Fruit fly (Drosophila melanogaster) whole organism, pupa: Measurements from ENCODE around the gene CG32243.

Experiments
- CG10348 ChIP-seq: fragments of 200-800 bp; sonication (Bioruptor generic); IDR thresholded peaks from 2 replicates; pipeline ENCODE4 v1.3.6; 2022; ENCODE audit warnings: missing biosample characterization, missing genetic modification characterization
- CG12605 ChIP-seq: fragments of 200-800 bp; sonication (Bioruptor generic); IDR thresholded peaks from 2 replicates; pipeline ENCODE4 v1.3.6; 2022; ENCODE audit warnings: missing biosample characterization, missing genetic modification characterization
- CG13204 ChIP-seq: fragments of 200-800 bp; sonication (Bioruptor generic); optimal IDR thresholded peaks from 2 replicates; lab custom pipeline; 2018; ENCODE audit warnings: missing biosample characterization, mild to moderate bottlenecking, missing genetic modification characterization, moderate library complexity
- CG14655 ChIP-seq: fragments of 200-800 bp; sonication (Bioruptor generic); optimal IDR thresholded peaks from 3 replicates; lab custom pipeline; 2017; ENCODE audit warnings: mild to moderate bottlenecking, missing biosample characterization, missing genetic modification reagents, missing genetic modification characterization
- CG15710 ChIP-seq: fragments of 200-800 bp; sonication (Bioruptor generic); optimal IDR thresholded peaks from 2 replicates; lab custom pipeline; 2018; ENCODE audit warnings: missing biosample characterization, mild to moderate bottlenecking, missing genetic modification characterization, moderate library complexity
- CG17806 ChIP-seq: fragments of 200-800 bp; sonication (Bioruptor generic); optimal IDR thresholded peaks from 2 replicates; lab custom pipeline; 2018; ENCODE audit warnings: missing biosample characterization, mild to moderate bottlenecking, missing genetic modification characterization, moderate library complexity
- CG32121 ChIP-seq: fragments of 200-800 bp; sonication (Bioruptor generic); IDR thresholded peaks from 2 replicates; pipeline ENCODE4 v1.3.6; 2022; ENCODE audit warnings: missing biosample characterization, missing genetic modification characterization
- CG34367 ChIP-seq: fragments of 200-800 bp; sonication (Bioruptor generic); optimal IDR thresholded peaks from 2 replicates; lab custom pipeline; 2018; ENCODE audit warnings: missing biosample characterization, mild to moderate bottlenecking, missing genetic modification characterization
- CG4496 ChIP-seq: fragments of 200-800 bp; sonication (Bioruptor generic); IDR thresholded peaks from 3 replicates; pipeline ENCODE4 v1.3.6; 2022; ENCODE audit warnings: missing biosample characterization, missing genetic modification characterization
- CG8159 ChIP-seq: fragments of 200-800 bp; sonication (Bioruptor generic); optimal IDR thresholded peaks from 3 replicates; lab custom pipeline; 2018; ENCODE audit warnings: missing biosample characterization, mild to moderate bottlenecking, missing genetic modification characterization, moderate library complexity
- CG8301 ChIP-seq: fragments of 200-800 bp; sonication (Bioruptor generic); optimal IDR thresholded peaks from 2 replicates; lab custom pipeline; 2018; ENCODE audit warnings: missing biosample characterization, mild to moderate bottlenecking, missing genetic modification characterization
- CG9948 ChIP-seq: fragments of 200-800 bp; sonication (Bioruptor generic); optimal IDR thresholded peaks from 2 replicates; lab custom pipeline; 2018; ENCODE audit warnings: missing biosample characterization, mild to moderate bottlenecking, missing genetic modification characterization, moderate library complexity
- D1 ChIP-seq: fragments of 200-800 bp; sonication (Bioruptor generic); optimal IDR thresholded peaks from 2 replicates; lab custom pipeline; 2018; ENCODE audit warnings: missing biosample characterization, mild to moderate bottlenecking, missing genetic modification characterization, moderate library complexity
- EcR ChIP-seq: fragments of 200-800 bp; sonication (Bioruptor generic); optimal IDR thresholded peaks from 3 replicates; lab custom pipeline; 2019; ENCODE audit warnings: missing biosample characterization, missing genetic modification characterization, mild to moderate bottlenecking, moderate library complexity, missing genetic modification reagents
- Ets98B ChIP-seq: fragments of 200-800 bp; sonication (Bioruptor generic); IDR thresholded peaks from 2 replicates; pipeline ENCODE4 v1.3.6; 2022; ENCODE audit warnings: missing biosample characterization, missing genetic modification characterization
- Pif1A ChIP-seq: fragments of 200-800 bp; sonication (Bioruptor generic); optimal IDR thresholded peaks from 3 replicates; lab custom pipeline; 2016; ENCODE audit warnings: missing biosample characterization, missing genetic modification characterization
- Pif1B ChIP-seq: fragments of 200-800 bp; sonication (Bioruptor generic); optimal IDR thresholded peaks from 3 replicates; lab custom pipeline; 2016; ENCODE audit warnings: missing biosample characterization, missing genetic modification characterization
- Snoo ChIP-seq: fragments of 200-800 bp; sonication (Bioruptor generic); optimal IDR thresholded peaks from 3 replicates; lab custom pipeline; 2017; ENCODE audit warnings: missing biosample characterization, mild to moderate bottlenecking, missing genetic modification characterization, inconsistent platforms
- fd96Ca ChIP-seq: fragments of 200-800 bp; sonication (Bioruptor generic); IDR thresholded peaks from 3 replicates; pipeline ENCODE4 v1.3.6; 2022; ENCODE audit warnings: missing biosample characterization, missing genetic modification characterization
- gl ChIP-seq: fragments of 200-800 bp; sonication (Bioruptor generic); optimal IDR thresholded peaks from 2 replicates; lab custom pipeline; 2018; ENCODE audit warnings: missing biosample characterization, mild to moderate bottlenecking, missing genetic modification characterization
- rn ChIP-seq: fragments of 200-800 bp; sonication (Bioruptor generic); IDR thresholded peaks from 2 replicates; pipeline ENCODE4 v1.3.6; 2022; ENCODE audit warnings: missing biosample characterization, missing genetic modification characterization

The CG32243 gene

dm6 chr3L:4554216-4554615 is 13.2 kb upstream of the CG32243 start:
- TF ChIP-seq CG4496, result no peak
- no peak for TF ChIP-seq CG17806
- TF ChIP-seq CG15710 (tag; lab: Kevin White, UChicago), result no peak
- no peak for TF ChIP-seq CG34367
- no peak for TF ChIP-seq D1
- TF ChIP-seq CG13204, result no peak
- TF ChIP-seq CG32121 (GFP tag; lab: Robert Waterston, UW), result no peak
- TF ChIP-seq gl (tag; lab: Kevin White, UChicago), result no peak
- no peak for TF ChIP-seq CG9948 (tag; lab: Kevin White, UChicago)
- TF ChIP-seq EcR, result no peak
- no peak for TF ChIP-seq CG8301 (tag; lab: Kevin White, UChicago)
- TF ChIP-seq CG10348 (GFP tag; lab: Robert Waterston, UW), result no peak
- no peak for TF ChIP-seq Pif1A (GFP tag; lab: Kevin White, UChicago)

- no peak for TF ChIP-seq CG9948 (tag; lab: Kevin White, UChicago)
- TF ChIP-seq CG8159 (tag; lab: Kevin White, UChicago), result no peak
- no peak for TF ChIP-seq fd96Ca (GFP tag; lab: Robert Waterston, UW)
- TF ChIP-seq CG8301 (tag; lab: Kevin White, UChicago), result no peak
- TF ChIP-seq Pif1A (GFP tag; lab: Kevin White, UChicago), result no peak
- TF ChIP-seq CG32121 (GFP tag; lab: Robert Waterston, UW), result no peak
- no peak for TF ChIP-seq Pif1B (GFP tag; lab: Kevin White, UChicago)
- TF ChIP-seq gl (tag; lab: Kevin White, UChicago), result no peak
- TF ChIP-seq CG12605 (GFP tag; lab: Robert Waterston, UW), result no peak
- TF ChIP-seq CG15710 (tag; lab: Kevin White, UChicago), result no peak
- no peak for TF ChIP-seq CG10348 (GFP tag; lab: Robert Waterston, UW)
- TF ChIP-seq CG13204, result no peak
- TF ChIP-seq D1, result no peak
These were observed 12.4 kb upstream of the CG32243 start for dm6 chr3L:4553395-4553794.

- no peak for TF ChIP-seq CG8159 (tag; lab: Kevin White, UChicago)
- TF ChIP-seq CG17806, result no peak
- TF ChIP-seq CG34367, result no peak
- TF ChIP-seq Pif1B (GFP tag; lab: Kevin White, UChicago), result no peak
- no peak for TF ChIP-seq CG10348 (GFP tag; lab: Robert Waterston, UW)
- TF ChIP-seq CG14655 (GFP tag; lab: Kevin White, UChicago), result no peak
- TF ChIP-seq Pif1A (GFP tag; lab: Kevin White, UChicago), result no peak
- TF ChIP-seq Snoo (tag; lab: Kevin White, UChicago), result no peak
- TF ChIP-seq fd96Ca (GFP tag; lab: Robert Waterston, UW), result no peak
- TF ChIP-seq CG32121 (GFP tag; lab: Robert Waterston, UW), result no peak
- TF ChIP-seq Ets98B, result no peak
- no peak for TF ChIP-seq CG9948 (tag; lab: Kevin White, UChicago)
- TF ChIP-seq CG12605 (GFP tag; lab: Robert Waterston, UW), result no peak
- TF ChIP-seq EcR, result no peak
- TF ChIP-seq rn (GFP tag; lab: Robert Waterston, UW), result no peak
- no peak for TF ChIP-seq CG4496
- TF ChIP-seq, all 21 proteins: peak for 0
These were observed 10.8 kb upstream of the CG32243 start for dm6 chr3L:4551810-4552209.

dm6 chr3L:4550153-4550802 is 9.2 kb upstream of the CG32243 start:
- TF ChIP-seq CG14655 (GFP tag; lab: Kevin White, UChicago) (no peak), CG32121 (GFP tag; lab: Robert Waterston, UW) (no peak), CG10348 (GFP tag; lab: Robert Waterston, UW) (no peak), CG8159 (tag; lab: Kevin White, UChicago) (no peak), CG15710 (tag; lab: Kevin White, UChicago) (no peak), rn (GFP tag; lab: Robert Waterston, UW) (no peak), Pif1A (GFP tag; lab: Kevin White, UChicago) (no peak), CG13204 (no peak), Pif1B (GFP tag; lab: Kevin White, UChicago) (no peak), D1 (no peak), Snoo (tag; lab: Kevin White, UChicago) (no peak), Ets98B (no peak), CG4496 (no peak), CG34367 (no peak), CG17806 (no peak), gl (tag; lab: Kevin White, UChicago) (no peak)

dm6 chr3L:4549341-4549740 is 8.3 kb upstream of the CG32243 start:
- no peak for TF ChIP-seq CG13204
- no peak for TF ChIP-seq CG34367
- no peak for TF ChIP-seq Snoo (tag; lab: Kevin White, UChicago)
- TF ChIP-seq Pif1B (GFP tag; lab: Kevin White, UChicago), result no peak
- TF ChIP-seq CG17806, result no peak
- TF ChIP-seq CG8159 (tag; lab: Kevin White, UChicago), result no peak
- no peak for TF ChIP-seq gl (tag; lab: Kevin White, UChicago)
- TF ChIP-seq Ets98B, result no peak
- no peak for TF ChIP-seq EcR
- TF ChIP-seq Pif1A (GFP tag; lab: Kevin White, UChicago), result no peak
- no peak for TF ChIP-seq CG10348 (GFP tag; lab: Robert Waterston, UW)
- no peak for TF ChIP-seq CG4496
- no peak for TF ChIP-seq D1
- no peak for TF ChIP-seq CG9948 (tag; lab: Kevin White, UChicago)
- no peak for TF ChIP-seq CG32121 (GFP tag; lab: Robert Waterston, UW)
- no peak for TF ChIP-seq CG8301 (tag; lab: Kevin White, UChicago)
- TF ChIP-seq CG14655 (GFP tag; lab: Kevin White, UChicago), result no peak

- no peak for TF ChIP-seq CG14655 (GFP tag; lab: Kevin White, UChicago)
- TF ChIP-seq Pif1A (GFP tag; lab: Kevin White, UChicago), result no peak
- TF ChIP-seq CG4496, result no peak
- TF ChIP-seq EcR, result no peak
- TF ChIP-seq Pif1B (GFP tag; lab: Kevin White, UChicago), result no peak
- TF ChIP-seq rn (GFP tag; lab: Robert Waterston, UW), result no peak
- TF ChIP-seq gl (tag; lab: Kevin White, UChicago), result no peak
- TF ChIP-seq fd96Ca (GFP tag; lab: Robert Waterston, UW), result no peak
- no peak for TF ChIP-seq D1
- no peak for TF ChIP-seq Snoo (tag; lab: Kevin White, UChicago)
- TF ChIP-seq CG13204, result no peak
- no peak for TF ChIP-seq CG10348 (GFP tag; lab: Robert Waterston, UW)
- TF ChIP-seq CG8159 (tag; lab: Kevin White, UChicago), result no peak
- no peak for TF ChIP-seq CG9948 (tag; lab: Kevin White, UChicago)
- no peak for TF ChIP-seq CG32121 (GFP tag; lab: Robert Waterston, UW)
- TF ChIP-seq CG17806, result no peak
- TF ChIP-seq CG12605 (GFP tag; lab: Robert Waterston, UW), result no peak
- no peak for TF ChIP-seq CG34367
- TF ChIP-seq CG15710 (tag; lab: Kevin White, UChicago), result no peak
- no peak for TF ChIP-seq Ets98B
These were observed 7.3 kb upstream of the CG32243 start for dm6 chr3L:4548380-4548779.
